Fruit fly (Drosophila melanogaster): ENCODE data around the gene CG10654.

Gene CG10654

DNA sequence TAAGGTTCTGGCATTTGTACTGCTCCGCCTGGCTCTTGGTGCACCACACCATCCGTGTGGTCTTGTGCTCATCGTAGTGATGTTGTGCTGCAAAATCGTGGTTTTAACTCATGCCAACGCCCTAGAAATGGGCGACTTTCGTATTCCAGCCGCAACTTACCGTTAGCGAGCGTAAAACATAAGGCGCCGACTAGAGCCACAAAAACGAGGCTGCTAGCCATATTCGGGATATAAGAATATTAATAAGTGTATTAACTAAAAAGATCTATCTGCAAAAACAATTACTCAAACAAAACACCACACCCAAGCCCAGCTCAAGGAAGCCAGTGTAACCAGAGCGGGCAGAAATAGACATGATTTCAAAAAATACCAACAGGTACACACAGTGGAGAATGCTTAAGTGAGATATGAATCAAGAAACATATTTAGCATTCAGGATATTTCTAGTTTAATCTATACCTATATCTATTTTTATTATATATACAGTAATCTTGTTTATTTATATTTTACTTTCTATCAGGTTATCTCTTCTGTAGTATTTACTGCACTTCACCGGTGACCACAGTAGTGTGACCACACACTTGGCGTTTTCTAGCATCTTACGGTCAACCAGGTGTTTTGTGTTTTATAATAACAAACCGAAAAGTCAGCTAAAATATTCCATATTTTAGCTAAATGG, 25.9 kb upstream of the CG10654 start, which contains the start of the genes Tsf2 and CG34242 (continued):
- TF ChIP-seq CG17802 (tag; optimal IDR thresholded peaks at IDR 0.05) = peak; percentile 42
- TF ChIP-seq NC2α (GFP tag; optimal IDR thresholded peaks at IDR 0.05) = no peak
- TF ChIP-seq CG11696 (GFP tag; IDR thresholded peaks at IDR 0.05) = peak; percentile 85
- no peak for TF ChIP-seq vfl (GFP tag; optimal IDR thresholded peaks at IDR 0.05)
- TF ChIP-seq Dek (tag; optimal IDR thresholded peaks at IDR 0.05) = peak; percentile 73
- TF ChIP-seq ab (GFP tag; optimal IDR thresholded peaks at IDR 0.05) = no peak
- peak; percentile 52; the same call in 1 of the 2 replicates for TF ChIP-seq Doc2 (GFP tag; IDR thresholded peaks at IDR 0.05)
- no peak for TF ChIP-seq CG2889 (GFP tag; IDR thresholded peaks at IDR 0.05)
- TF ChIP-seq CG14965 (GFP tag; optimal IDR thresholded peaks at IDR 0.05; ENCODE audit: borderline replicate concordance) = no peak
- peak; percentile 88 for TF ChIP-seq ssp (GFP tag; IDR thresholded peaks at IDR 0.05)
- TF ChIP-seq Doc3 (GFP tag; IDR thresholded peaks at IDR 0.05; ENCODE audit: partially characterized antibody) = no peak
- TF ChIP-seq sd (tag; optimal IDR thresholded peaks at IDR 0.05) = no peak
- no peak for TF ChIP-seq CG10274 (GFP tag; optimal IDR thresholded peaks at IDR 0.05)
- TF ChIP-seq ems (GFP tag; optimal IDR thresholded peaks at IDR 0.05) = no peak
- TF ChIP-seq Dfd (GFP tag; optimal IDR thresholded peaks at IDR 0.05) = no peak
- no peak for TF ChIP-seq NC2β (GFP tag; optimal IDR thresholded peaks at IDR 0.05)
- TF ChIP-seq mld (GFP tag; IDR thresholded peaks at IDR 0.05; ENCODE audit: partially characterized antibody) = no peak
- TF ChIP-seq CG34422 (GFP tag; IDR thresholded peaks at IDR 0.05) = peak; percentile 92
- no peak for TF ChIP-seq Antp (GFP tag; optimal IDR thresholded peaks at IDR 0.05)
- peak; percentile 52 for TF ChIP-seq CG7839 (tag; optimal IDR thresholded peaks at IDR 0.05)
- TF ChIP-seq Abd-B (GFP tag; optimal IDR thresholded peaks at IDR 0.05) = no peak
- peak; percentile 63; the same call in 1 of the 2 replicates for TF ChIP-seq Gsc (GFP tag; IDR thresholded peaks at IDR 0.05)
- TF ChIP-seq CG4282 (GFP tag; optimal IDR thresholded peaks at IDR 0.05) = no peak
- peak; percentile 91 for TF ChIP-seq croc (GFP tag; conservative IDR thresholded peaks at IDR 0.05)
- TF ChIP-seq peb (GFP tag; IDR thresholded peaks at IDR 0.05) = peak; percentile 89
- peak; percentile 8 for TF ChIP-seq CG13424 (tag; optimal IDR thresholded peaks at IDR 0.05)
- peak; percentile 89 for TF ChIP-seq CG31441 (GFP tag; IDR thresholded peaks at IDR 0.05)
- no peak for TF ChIP-seq Hsf (GFP tag; optimal IDR thresholded peaks at IDR 0.05)
- peak; percentile 91 for TF ChIP-seq Nf-YA (GFP tag; IDR thresholded peaks at IDR 0.05)
- TF ChIP-seq sqz (GFP tag; optimal IDR thresholded peaks at IDR 0.05) = no peak
- TF ChIP-seq Pdp1 (GFP tag; optimal IDR thresholded peaks at IDR 0.05) = peak in 1 of 2 experiments; percentile 26
- no peak for TF ChIP-seq insv (GFP tag; optimal IDR thresholded peaks at IDR 0.05)
- no peak for TF ChIP-seq Hr78 (GFP tag; optimal IDR thresholded peaks at IDR 0.05)
- no peak for TF ChIP-seq Dref (GFP tag; IDR thresholded peaks at IDR 0.05)
- peak; percentile 92 for TF ChIP-seq phol (tag; optimal IDR thresholded peaks at IDR 0.05)
- no peak for TF ChIP-seq CG18011 (GFP tag; optimal IDR thresholded peaks at IDR 0.05)
- TF ChIP-seq Adf1 (GFP tag; IDR thresholded peaks at IDR 0.05) = no peak
- peak; percentile 80 for TF ChIP-seq nerfin-1 (tag; optimal IDR thresholded peaks at IDR 0.05)
- TF ChIP-seq Hr51 (GFP tag; optimal IDR thresholded peaks at IDR 0.05) = no peak
- TF ChIP-seq sob (GFP tag; IDR thresholded peaks at IDR 0.05) = peak; percentile 94
- TF ChIP-seq gsb (GFP tag; IDR thresholded peaks at IDR 0.05) = peak; percentile 84
- TF ChIP-seq Hey (tag; optimal IDR thresholded peaks at IDR 0.05) = no peak
- peak; percentile 93 for TF ChIP-seq zfh1 (GFP tag; IDR thresholded peaks at IDR 0.05)
- TF ChIP-seq bigmax (GFP tag; optimal IDR thresholded peaks at IDR 0.05) = no peak
- TF ChIP-seq Usf (GFP tag; optimal IDR thresholded peaks at IDR 0.05) = no peak
- peak; percentile 69 for TF ChIP-seq slbo (GFP tag; IDR thresholded peaks at IDR 0.05)
- peak; percentile 70 for TF ChIP-seq Max (GFP tag; optimal IDR thresholded peaks at IDR 0.05)
- peak; percentile 61 for TF ChIP-seq CG3995 (GFP tag; optimal IDR thresholded peaks at IDR 0.05)
- peak; percentile 94 for TF ChIP-seq dysf (GFP tag; IDR thresholded peaks at IDR 0.05)
- TF ChIP-seq dmrt11E (tag; optimal IDR thresholded peaks at IDR 0.05) = no peak
